Fruit fly (Drosophila melanogaster) whole organism, pupa: ENCODE data around the gene Sgs1.

ENCODE experiments used
- CG10348 ChIP-seq: fragments of 200-800 bp; sonication (Bioruptor generic); IDR thresholded peaks from 2 replicates; pipeline ENCODE4 v1.3.6; 2022; ENCODE audit warnings: missing biosample characterization, missing genetic modification characterization
- CG12605 ChIP-seq: fragments of 200-800 bp; sonication (Bioruptor generic); IDR thresholded peaks from 2 replicates; pipeline ENCODE4 v1.3.6; 2022; ENCODE audit warnings: missing biosample characterization, missing genetic modification characterization
- CG13204 ChIP-seq: fragments of 200-800 bp; sonication (Bioruptor generic); optimal IDR thresholded peaks from 2 replicates; lab custom pipeline; 2018; ENCODE audit warnings: missing biosample characterization, mild to moderate bottlenecking, missing genetic modification characterization, moderate library complexity
- CG14655 ChIP-seq: fragments of 200-800 bp; sonication (Bioruptor generic); optimal IDR thresholded peaks from 3 replicates; lab custom pipeline; 2017; ENCODE audit warnings: mild to moderate bottlenecking, missing biosample characterization, missing genetic modification reagents, missing genetic modification characterization
- CG15710 ChIP-seq: fragments of 200-800 bp; sonication (Bioruptor generic); optimal IDR thresholded peaks from 2 replicates; lab custom pipeline; 2018; ENCODE audit warnings: missing biosample characterization, mild to moderate bottlenecking, missing genetic modification characterization, moderate library complexity
- CG17806 ChIP-seq: fragments of 200-800 bp; sonication (Bioruptor generic); optimal IDR thresholded peaks from 2 replicates; lab custom pipeline; 2018; ENCODE audit warnings: missing biosample characterization, mild to moderate bottlenecking, missing genetic modification characterization, moderate library complexity
- CG32121 ChIP-seq: fragments of 200-800 bp; sonication (Bioruptor generic); IDR thresholded peaks from 2 replicates; pipeline ENCODE4 v1.3.6; 2022; ENCODE audit warnings: missing biosample characterization, missing genetic modification characterization
- CG34367 ChIP-seq: fragments of 200-800 bp; sonication (Bioruptor generic); optimal IDR thresholded peaks from 2 replicates; lab custom pipeline; 2018; ENCODE audit warnings: missing biosample characterization, mild to moderate bottlenecking, missing genetic modification characterization
- CG4496 ChIP-seq: fragments of 200-800 bp; sonication (Bioruptor generic); IDR thresholded peaks from 3 replicates; pipeline ENCODE4 v1.3.6; 2022; ENCODE audit warnings: missing biosample characterization, missing genetic modification characterization
- CG8159 ChIP-seq: fragments of 200-800 bp; sonication (Bioruptor generic); optimal IDR thresholded peaks from 3 replicates; lab custom pipeline; 2018; ENCODE audit warnings: missing biosample characterization, mild to moderate bottlenecking, missing genetic modification characterization, moderate library complexity
- CG8301 ChIP-seq: fragments of 200-800 bp; sonication (Bioruptor generic); optimal IDR thresholded peaks from 2 replicates; lab custom pipeline; 2018; ENCODE audit warnings: missing biosample characterization, mild to moderate bottlenecking, missing genetic modification characterization
- CG9948 ChIP-seq: fragments of 200-800 bp; sonication (Bioruptor generic); optimal IDR thresholded peaks from 2 replicates; lab custom pipeline; 2018; ENCODE audit warnings: missing biosample characterization, mild to moderate bottlenecking, missing genetic modification characterization, moderate library complexity
- D1 ChIP-seq: fragments of 200-800 bp; sonication (Bioruptor generic); optimal IDR thresholded peaks from 2 replicates; lab custom pipeline; 2018; ENCODE audit warnings: missing biosample characterization, mild to moderate bottlenecking, missing genetic modification characterization, moderate library complexity
- EcR ChIP-seq: fragments of 200-800 bp; sonication (Bioruptor generic); optimal IDR thresholded peaks from 3 replicates; lab custom pipeline; 2019; ENCODE audit warnings: missing biosample characterization, missing genetic modification characterization, mild to moderate bottlenecking, moderate library complexity, missing genetic modification reagents
- Ets98B ChIP-seq: fragments of 200-800 bp; sonication (Bioruptor generic); IDR thresholded peaks from 2 replicates; pipeline ENCODE4 v1.3.6; 2022; ENCODE audit warnings: missing biosample characterization, missing genetic modification characterization
- Pif1A ChIP-seq: fragments of 200-800 bp; sonication (Bioruptor generic); optimal IDR thresholded peaks from 3 replicates; lab custom pipeline; 2016; ENCODE audit warnings: missing biosample characterization, missing genetic modification characterization
- Pif1B ChIP-seq: fragments of 200-800 bp; sonication (Bioruptor generic); optimal IDR thresholded peaks from 3 replicates; lab custom pipeline; 2016; ENCODE audit warnings: missing biosample characterization, missing genetic modification characterization
- Snoo ChIP-seq: fragments of 200-800 bp; sonication (Bioruptor generic); optimal IDR thresholded peaks from 3 replicates; lab custom pipeline; 2017; ENCODE audit warnings: missing biosample characterization, mild to moderate bottlenecking, missing genetic modification characterization, inconsistent platforms
- fd96Ca ChIP-seq: fragments of 200-800 bp; sonication (Bioruptor generic); IDR thresholded peaks from 3 replicates; pipeline ENCODE4 v1.3.6; 2022; ENCODE audit warnings: missing biosample characterization, missing genetic modification characterization
- gl ChIP-seq: fragments of 200-800 bp; sonication (Bioruptor generic); optimal IDR thresholded peaks from 2 replicates; lab custom pipeline; 2018; ENCODE audit warnings: missing biosample characterization, mild to moderate bottlenecking, missing genetic modification characterization
- rn ChIP-seq: fragments of 200-800 bp; sonication (Bioruptor generic); IDR thresholded peaks from 2 replicates; pipeline ENCODE4 v1.3.6; 2022; ENCODE audit warnings: missing biosample characterization, missing genetic modification characterization

Sgs1 gene

dm6 chr2L:4955094-4955823 lies 18.1 kb downstream of the Sgs1 start, which contains the start of the genes Jon25Bi and Marcal1:
Gene Jon25Bi (minus strand): TSS chr2L:4955144.
Gene Marcal1 (plus strand): TSS chr2L:4955509.
- TF ChIP-seq CG17806 (no peak), CG10348 (GFP tag; lab: Robert Waterston, UW) (no peak), CG4496 (GFP tag; lab: Robert Waterston, UW) (no peak), CG32121 (GFP tag; lab: Robert Waterston, UW) (no peak), CG34367 (no peak), rn (GFP tag; lab: Robert Waterston, UW) (no peak), CG12605 (no peak), CG15710 (tag; lab: Kevin White, UChicago) (no peak), EcR (no peak), CG8301 (tag; lab: Kevin White, UChicago) (no peak), CG13204 (GFP tag; lab: Kevin White, UChicago) (no peak), Ets98B (GFP tag; lab: Robert Waterston, UW) (no peak), Pif1A (GFP tag; lab: Kevin White, UChicago) (no peak), gl (tag; lab: Kevin White, UChicago) (no peak), CG8159 (tag; lab: Kevin White, UChicago) (no peak), D1 (tag; lab: Kevin White, UChicago) (no peak), CG14655 (no peak), Snoo (tag; lab: Kevin White, UChicago) (no peak), CG9948 (tag; lab: Kevin White, UChicago) (no peak)

- TF ChIP-seq CG32121 (GFP tag; lab: Robert Waterston, UW) (no peak), CG12605 (no peak), CG8301 (tag; lab: Kevin White, UChicago) (no peak), gl (tag; lab: Kevin White, UChicago) (no peak), CG15710 (tag; lab: Kevin White, UChicago) (no peak), CG8159 (tag; lab: Kevin White, UChicago) (no peak), D1 (tag; lab: Kevin White, UChicago) (no peak), fd96Ca (GFP tag; lab: Robert Waterston, UW) (no peak), Ets98B (GFP tag; lab: Robert Waterston, UW) (no peak), CG17806 (no peak), rn (GFP tag; lab: Robert Waterston, UW) (no peak), CG14655 (no peak), Pif1A (GFP tag; lab: Kevin White, UChicago) (no peak), EcR (no peak)
These were observed 20.9 kb downstream of the Sgs1 start, which contains the start of gene CG34124 for dm6 chr2L:4958111-4958510. Gene CG34124 (plus strand): TSS chr2L:4958411.

DNA sequence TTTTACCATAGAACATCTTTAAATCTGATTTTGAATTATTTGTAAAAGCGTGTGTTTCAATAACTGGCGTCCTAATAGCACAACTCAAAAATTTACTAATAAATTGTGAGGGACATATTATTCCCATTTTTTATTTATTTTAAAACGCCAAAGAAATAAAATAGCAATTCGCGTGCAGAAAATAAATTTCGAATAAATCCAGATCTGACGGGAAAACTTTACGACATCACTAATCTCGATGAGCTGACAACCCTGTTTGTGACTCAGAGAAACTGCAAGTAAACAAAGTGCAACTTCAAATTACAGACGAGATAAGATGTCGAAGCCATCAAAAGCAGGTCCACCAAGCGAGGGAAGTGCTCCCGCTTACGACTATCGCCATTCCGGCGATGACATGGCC lies 28.2 kb downstream of the Sgs1 start, which contains the start of gene CG34125:
TSS of gene CG34125 (plus strand) at position 254 of the 400 bp plus-strand sequence.
- TF ChIP-seq gl (tag; lab: Kevin White, UChicago) (no peak), EcR (no peak), CG34367 (no peak), CG32121 (GFP tag; lab: Robert Waterston, UW) (no peak), rn (GFP tag; lab: Robert Waterston, UW) (no peak), fd96Ca (GFP tag; lab: Robert Waterston, UW) (no peak), CG14655 (no peak), CG9948 (tag; lab: Kevin White, UChicago) (no peak), Pif1B (GFP tag; lab: Kevin White, UChicago) (no peak), CG15710 (tag; lab: Kevin White, UChicago) (no peak), CG4496 (GFP tag; lab: Robert Waterston, UW) (no peak), CG12605 (no peak), Pif1A (GFP tag; lab: Kevin White, UChicago) (no peak), Snoo (tag; lab: Kevin White, UChicago) (no peak), D1 (tag; lab: Kevin White, UChicago) (no peak), CG10348 (GFP tag; lab: Robert Waterston, UW) (no peak), CG8301 (tag; lab: Kevin White, UChicago) (no peak), CG13204 (GFP tag; lab: Kevin White, UChicago) (no peak), CG17806 (no peak), Ets98B (GFP tag; lab: Robert Waterston, UW) (no peak)
- TF ChIP-seq, all 21 proteins: peak for 0

DNA sequence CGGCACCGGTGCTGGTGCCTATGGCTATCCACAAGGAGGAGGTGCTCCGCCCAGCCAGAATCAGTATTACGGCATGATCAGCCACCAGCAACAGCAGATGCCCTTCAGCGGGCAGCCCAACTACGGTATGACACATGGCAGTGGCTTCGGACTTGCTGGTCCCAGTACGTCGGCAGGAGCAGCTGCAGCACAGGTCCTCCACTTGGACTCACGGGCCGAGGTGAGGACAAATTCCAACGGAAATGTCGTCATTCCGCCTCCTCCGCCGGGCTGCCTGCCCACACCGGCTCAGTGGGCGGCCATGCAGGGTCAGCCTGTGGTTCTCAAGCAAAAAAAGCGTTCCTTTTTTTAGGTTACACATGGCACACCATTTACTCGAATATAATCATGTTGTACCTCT lies 28.7 kb downstream of the Sgs1 start:
- no peak for TF ChIP-seq Pif1B (GFP tag; lab: Kevin White, UChicago)
- TF ChIP-seq D1 (tag; lab: Kevin White, UChicago), result no peak
- TF ChIP-seq Ets98B (GFP tag; lab: Robert Waterston, UW), result no peak
- no peak for TF ChIP-seq Pif1A (GFP tag; lab: Kevin White, UChicago)
- TF ChIP-seq gl (tag; lab: Kevin White, UChicago), result no peak
- TF ChIP-seq CG10348 (GFP tag; lab: Robert Waterston, UW), result no peak
- TF ChIP-seq rn (GFP tag; lab: Robert Waterston, UW), result no peak
- no peak for TF ChIP-seq CG17806
- TF ChIP-seq fd96Ca (GFP tag; lab: Robert Waterston, UW), result no peak
- TF ChIP-seq CG34367, result no peak
- TF ChIP-seq EcR, result no peak
- TF ChIP-seq CG15710 (tag; lab: Kevin White, UChicago), result no peak
- no peak for TF ChIP-seq CG32121 (GFP tag; lab: Robert Waterston, UW)
- TF ChIP-seq CG4496 (GFP tag; lab: Robert Waterston, UW), result no peak

DNA sequence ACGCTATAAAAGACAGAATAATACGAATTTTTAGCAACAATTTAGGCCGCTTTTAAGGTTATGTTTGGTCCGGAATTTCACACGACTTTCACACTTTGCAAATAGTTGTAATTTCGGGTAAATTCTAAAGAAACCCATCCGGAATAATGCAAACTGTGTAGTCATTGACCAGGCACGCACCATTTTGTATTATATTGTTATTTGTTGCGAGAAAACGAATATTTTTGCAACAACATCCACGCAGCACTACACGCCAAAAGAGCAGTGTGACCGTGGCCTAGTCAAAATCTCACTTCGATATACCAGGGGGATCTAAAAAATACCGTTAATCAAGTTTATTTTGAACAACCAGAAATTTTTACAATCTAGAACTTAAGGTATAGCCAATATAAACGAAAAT lies 30.3 kb downstream of the Sgs1 start, which contains the start of gene eIF3i:
TSS of gene eIF3i (minus strand) at position 265 of the 400 bp plus-strand sequence.
- no peak for TF ChIP-seq rn (GFP tag; lab: Robert Waterston, UW)
